Fruit fly (Drosophila melanogaster): ENCODE data around the gene CG17991.

Gene CG17991

dm6 chr3R:27253136-27253920 lies 12.3 kb downstream of the CG17991 start, which contains the start of gene pll (continued):
- TF ChIP-seq bcd (GFP tag; optimal IDR thresholded peaks at IDR 0.05) (peak; percentile 71), CG4730 (GFP tag; IDR thresholded peaks at IDR 0.05) (peak; percentile 84), ssp (GFP tag; IDR thresholded peaks at IDR 0.05) (peak; percentile 82), Poxn (GFP tag; IDR thresholded peaks at IDR 0.05) (peak; percentile 68), Jarid2 (GFP tag; optimal IDR thresholded peaks at IDR 0.05) (peak; percentile 28), nerfin-1 (tag; optimal IDR thresholded peaks at IDR 0.05) (peak; percentile 53), CG1233 (GFP tag; optimal IDR thresholded peaks at IDR 0.05) (peak; percentile 72), CG2678 (tag; optimal IDR thresholded peaks at IDR 0.05) (no peak), CG16863 (GFP tag; optimal IDR thresholded peaks at IDR 0.05) (peak; percentile 61), Side (GFP tag; optimal IDR thresholded peaks at IDR 0.05) (peak; percentile 41), ara (GFP tag; IDR thresholded peaks at IDR 0.05) (peak; percentile 80), lilli (GFP tag; optimal IDR thresholded peaks at IDR 0.05) (peak; percentile 89), tgo (GFP tag; IDR thresholded peaks at IDR 0.05) (peak; percentile 90), CG10147 (GFP tag; optimal IDR thresholded peaks at IDR 0.05) (peak; percentile 71), kah (GFP tag; optimal IDR thresholded peaks at IDR 0.05) (peak; percentile 93), eyg (GFP tag; optimal IDR thresholded peaks at IDR 0.05) (peak; percentile 59), pita (GFP tag; optimal IDR thresholded peaks at IDR 0.05) (no peak), Myb (GFP tag; optimal IDR thresholded peaks at IDR 0.05) (peak; percentile 43), NfI (GFP tag; optimal IDR thresholded peaks at IDR 0.05) (peak; percentile 83), CG17328 (GFP tag; IDR thresholded peaks at IDR 0.05) (peak; percentile 91), Med (GFP tag) (peak; percentile 95), sr (GFP tag; IDR thresholded peaks at IDR 0.05) (peak; percentile 63; the same call in 2 of the 3 replicates), stc (GFP tag; IDR thresholded peaks at IDR 0.05) (peak; percentile 85), Rfx (GFP tag; IDR thresholded peaks at IDR 0.05) (peak; percentile 93), CG2129 (GFP tag; IDR thresholded peaks at IDR 0.05; ENCODE audit: partially characterized antibody) (no peak), dm (GFP tag; optimal IDR thresholded peaks at IDR 0.05) (peak; percentile 49), sima (GFP tag; optimal IDR thresholded peaks at IDR 0.05) (no peak), hth (optimal IDR thresholded peaks at IDR 0.05) (no peak), lbe (GFP tag; optimal IDR thresholded peaks at IDR 0.05) (no peak), ap (GFP tag; IDR thresholded peaks at IDR 0.05) (peak; percentile 58), ttk (GFP tag; IDR thresholded peaks at IDR 0.05) (peak; percentile 84), Hr51 (GFP tag; optimal IDR thresholded peaks at IDR 0.05) (peak; percentile 70 to 77), CG10462 (GFP tag; optimal IDR thresholded peaks at IDR 0.05) (peak; percentile 41), Camta (GFP tag; optimal IDR thresholded peaks at IDR 0.05) (peak; percentile 71), ken (GFP tag; IDR thresholded peaks at IDR 0.05) (peak; percentile 86), Ravus (GFP tag; IDR thresholded peaks at IDR 0.05) (peak; percentile 46; the same call in 1 of the 2 replicates), fru (optimal IDR thresholded peaks at IDR 0.05) (no peak), CG3847 (GFP tag; IDR thresholded peaks at IDR 0.05) (peak; percentile 89), CG10267 (tag; optimal IDR thresholded peaks at IDR 0.05) (peak; percentile 80), maf-S (GFP tag; optimal IDR thresholded peaks at IDR 0.05) (peak; percentile 74), ash1 (GFP tag; optimal IDR thresholded peaks at IDR 0.05) (no peak), CG2202 (tag; optimal IDR thresholded peaks at IDR 0.05) (peak; percentile 52), CG13424 (tag; optimal IDR thresholded peaks at IDR 0.05) (peak; percentile 84), p53 (GFP tag; optimal IDR thresholded peaks at IDR 0.05) (peak; percentile 78), Dip3 (GFP tag; optimal IDR thresholded peaks at IDR 0.05) (peak; percentile 64), gem (tag; optimal IDR thresholded peaks at IDR 0.05) (no peak), Lhr (GFP tag; optimal IDR thresholded peaks at IDR 0.05) (peak; percentile 88), CG10366 (GFP tag; IDR thresholded peaks at IDR 0.05) (peak; percentile 90), Nf-YB (GFP tag; optimal IDR thresholded peaks at IDR 0.05) (peak; percentile 41), CG4617 (GFP tag; optimal IDR thresholded peaks at IDR 0.05; ENCODE audit: borderline replicate concordance) (peak; percentile 94)
